Fruit fly (Drosophila melanogaster): ENCODE measurements around the gene Kcmf1.

The Kcmf1 gene

DNA sequence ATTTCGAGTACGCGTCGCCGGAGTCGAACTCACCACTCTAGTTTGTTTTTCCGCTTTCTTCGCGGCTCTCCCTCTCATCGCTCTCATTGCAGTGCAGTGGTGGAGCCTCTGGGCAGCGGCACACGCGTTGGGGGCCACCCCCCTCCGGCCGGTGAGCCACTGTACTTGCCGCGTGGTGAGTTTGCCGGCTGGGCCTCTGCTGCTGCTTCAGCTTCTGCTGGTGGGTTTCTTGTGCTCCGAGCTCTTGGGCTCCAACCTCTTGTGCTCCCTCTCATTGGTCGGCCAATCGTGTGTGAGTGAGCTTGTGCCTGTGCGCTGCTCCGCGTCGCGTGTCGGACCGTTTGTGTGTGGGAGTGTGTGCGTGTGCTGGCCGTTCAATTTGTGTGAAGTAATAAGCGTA, 38.3 kb upstream of the Kcmf1 start (continued):
- TF ChIP-seq peb (GFP tag; IDR thresholded peaks at IDR 0.05) (no peak), org-1 (GFP tag; optimal IDR thresholded peaks at IDR 0.05) (peak; percentile 28), CG11723 (GFP tag; optimal IDR thresholded peaks at IDR 0.05) (peak; percentile 29), tgo (GFP tag; IDR thresholded peaks at IDR 0.05) (no peak), TFAM (GFP tag; optimal IDR thresholded peaks at IDR 0.05) (no peak), pros (GFP tag; optimal IDR thresholded peaks at IDR 0.05) (peak; percentile 91), Ssrp (tag; optimal IDR thresholded peaks at IDR 0.05) (no peak), Hmr (GFP tag; optimal IDR thresholded peaks at IDR 0.05) (peak; percentile 75), lola (GFP tag; optimal IDR thresholded peaks at IDR 0.05) (no peak), chif (GFP tag; optimal IDR thresholded peaks at IDR 0.05) (peak; percentile 8 to 31), CG17385 (GFP tag; optimal IDR thresholded peaks at IDR 0.05) (peak; percentile 49), CG11456 (GFP tag; IDR thresholded peaks at IDR 0.05) (no peak), CTCF (GFP tag; optimal IDR thresholded peaks at IDR 0.05) (no peak), CG12769 (tag; optimal IDR thresholded peaks at IDR 0.05) (peak; percentile 91), E2f2 (GFP tag; IDR thresholded peaks at IDR 0.05) (no peak), Vsx1 (GFP tag; optimal IDR thresholded peaks at IDR 0.05) (peak; percentile 65), D (optimal IDR thresholded peaks at IDR 0.05) (no peak), D (GFP tag; optimal IDR thresholded peaks at IDR 0.05) (no peak), Drgx (GFP tag; IDR thresholded peaks at IDR 0.05) (no peak), Dad (GFP tag; optimal IDR thresholded peaks at IDR 0.05) (peak; percentile 28), NfI (GFP tag; optimal IDR thresholded peaks at IDR 0.05) (peak; percentile 31), CG3407 (GFP tag; optimal IDR thresholded peaks at IDR 0.05) (no peak), CG4360 (GFP tag; IDR thresholded peaks at IDR 0.05) (no peak), CG11093 (GFP tag; IDR thresholded peaks at IDR 0.05) (no peak), NC2α (GFP tag; optimal IDR thresholded peaks at IDR 0.05) (peak; percentile 33), CG2120 (GFP tag; optimal IDR thresholded peaks at IDR 0.05) (peak; percentile 84), br (optimal IDR thresholded peaks at IDR 0.05) (no peak), CG7839 (tag; optimal IDR thresholded peaks at IDR 0.05) (peak; percentile 24), CG12219 (GFP tag; optimal IDR thresholded peaks at IDR 0.05) (peak; percentile 50), trem (tag; optimal IDR thresholded peaks at IDR 0.05) (peak; percentile 24), pita (GFP tag; optimal IDR thresholded peaks at IDR 0.05) (no peak), crc (GFP tag; optimal IDR thresholded peaks at IDR 0.05) (no peak), CG1832 (GFP tag; optimal IDR thresholded peaks at IDR 0.05) (no peak), CG8765 (GFP tag; IDR thresholded peaks at IDR 0.05) (no peak), pb (GFP tag; optimal IDR thresholded peaks at IDR 0.05) (peak; percentile 76), pnt (GFP tag; optimal IDR thresholded peaks at IDR 0.05) (peak; percentile 57), H15 (GFP tag; IDR thresholded peaks at IDR 0.05) (no peak), al (GFP tag; IDR thresholded peaks at IDR 0.05) (no peak), CG12236 (GFP tag; optimal IDR thresholded peaks at IDR 0.05) (peak; percentile 29), fru (optimal IDR thresholded peaks at IDR 0.05) (no peak), pfk (GFP tag; optimal IDR thresholded peaks at IDR 0.05) (peak; percentile 53), amos (GFP tag; IDR thresholded peaks at IDR 0.05; ENCODE audit: partially characterized antibody) (no peak), CG7786 (GFP tag; optimal IDR thresholded peaks at IDR 0.05) (peak; percentile 62), croc (GFP tag; conservative IDR thresholded peaks at IDR 0.05) (no peak), gcm (GFP tag; optimal IDR thresholded peaks at IDR 0.05) (peak; percentile 67), gro (GFP tag; optimal IDR thresholded peaks at IDR 0.05) (peak; percentile 73), CG7987 (GFP tag; optimal IDR thresholded peaks at IDR 0.05) (peak; percentile 64), fd96Cb (tag; optimal IDR thresholded peaks at IDR 0.05) (no peak), stc (GFP tag; IDR thresholded peaks at IDR 0.05) (no peak), CG4820 (GFP tag; optimal IDR thresholded peaks at IDR 0.05) (no peak), CG12744 (GFP tag; optimal IDR thresholded peaks at IDR 0.05) (peak; percentile 29), pho (GFP tag; optimal IDR thresholded peaks at IDR 0.05) (peak; percentile 78), CG17328 (GFP tag; IDR thresholded peaks at IDR 0.05) (no peak), fd64A (GFP tag; optimal IDR thresholded peaks at IDR 0.05) (peak; percentile 57)
